Fruit fly (Drosophila melanogaster): ENCODE measurements around the gene vret.
A peak's percentile ranks its signal among the peaks of the same experiment; 100 is the strongest.

vret gene

DNA sequence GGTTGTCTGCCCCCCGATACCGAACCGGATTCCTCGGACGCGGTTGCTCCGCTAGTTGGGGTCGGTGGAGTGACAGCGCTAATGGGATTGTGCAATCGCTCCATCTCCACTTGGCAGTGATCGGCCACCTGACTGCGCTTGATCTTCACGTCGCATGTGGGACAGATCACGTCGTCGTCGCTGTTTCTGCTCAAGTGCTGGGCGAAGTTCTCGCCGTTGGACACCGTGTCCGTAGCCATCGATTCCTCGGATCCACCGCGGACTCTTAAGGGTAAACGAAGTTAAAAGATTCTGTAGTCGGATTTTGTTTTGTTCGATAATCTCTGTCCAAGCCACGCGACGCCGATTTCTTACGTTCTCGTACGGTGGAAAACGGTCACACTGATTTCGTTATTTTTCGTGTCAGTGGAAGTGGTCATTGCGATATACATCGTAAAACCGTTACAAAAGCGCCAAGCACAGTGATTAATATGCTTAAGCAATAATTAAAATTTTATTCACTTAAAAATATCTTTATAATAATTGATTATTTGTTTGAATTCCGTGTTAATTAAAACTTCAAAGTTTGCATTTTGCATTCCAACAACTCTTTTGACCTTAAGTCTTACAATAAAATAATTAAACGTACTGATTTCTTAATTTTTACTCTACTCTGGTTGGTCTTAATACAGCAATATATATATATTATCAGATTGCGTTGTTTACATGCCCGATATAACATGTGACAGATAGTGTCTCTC, 19.2 kb downstream of the vret start, which contains the start of gene RNF220 (continued):
- TF ChIP-seq maf-S (GFP tag; optimal IDR thresholded peaks at IDR 0.05) (no peak), CG4730 (GFP tag; IDR thresholded peaks at IDR 0.05) (no peak), mld (GFP tag; IDR thresholded peaks at IDR 0.05; ENCODE audit: partially characterized antibody) (peak; percentile 58; the same call in 1 of the 3 replicates), yki (optimal IDR thresholded peaks at IDR 0.05) (no peak), Myb (GFP tag; optimal IDR thresholded peaks at IDR 0.05) (peak; percentile 68), trem (tag; optimal IDR thresholded peaks at IDR 0.05) (peak; percentile 8), CG9437 (GFP tag; optimal IDR thresholded peaks at IDR 0.05) (peak; percentile 97), HmgZ (tag; optimal IDR thresholded peaks at IDR 0.05) (no peak), kah (GFP tag; optimal IDR thresholded peaks at IDR 0.05) (no peak), CG3281 (GFP tag; optimal IDR thresholded peaks at IDR 0.05) (no peak), CG17385 (GFP tag; optimal IDR thresholded peaks at IDR 0.05) (peak; percentile 12), CG14667 (GFP tag; IDR thresholded peaks at IDR 0.05) (0 out of 2 replicates have a peak, but pooled peaks have one; percentile 8), unc-4 (GFP tag; IDR thresholded peaks at IDR 0.05; ENCODE audit: partially characterized antibody) (peak; percentile 50), CG9932 (GFP tag; IDR thresholded peaks at IDR 0.05) (peak; percentile 47), slou (GFP tag; optimal IDR thresholded peaks at IDR 0.05) (no peak), fd102C (GFP tag; optimal IDR thresholded peaks at IDR 0.05) (no peak), hbn (GFP tag; IDR thresholded peaks at IDR 0.05; ENCODE audit: partially characterized antibody) (peak; percentile 60), slp2 (GFP tag; optimal IDR thresholded peaks at IDR 0.05) (no peak), grau (tag; optimal IDR thresholded peaks at IDR 0.05) (peak; percentile 33), tgo (GFP tag; IDR thresholded peaks at IDR 0.05) (no peak), chm (GFP tag; IDR thresholded peaks at IDR 0.05) (0 out of 2 replicates have a peak, but pooled peaks have one; percentile 34), cad (GFP tag; optimal IDR thresholded peaks at IDR 0.05) (no peak), CG12744 (GFP tag; optimal IDR thresholded peaks at IDR 0.05) (no peak), CG4617 (GFP tag; optimal IDR thresholded peaks at IDR 0.05; ENCODE audit: borderline replicate concordance) (peak; percentile 5), CG14441 (GFP tag; IDR thresholded peaks at IDR 0.05) (0 out of 2 replicates have a peak, but pooled peaks have one; percentile 4), CG1602 (GFP tag; optimal IDR thresholded peaks at IDR 0.05) (peak; percentile 9), emc (GFP tag; optimal IDR thresholded peaks at IDR 0.05) (no peak), CG3065 (GFP tag; optimal IDR thresholded peaks at IDR 0.05) (no peak), CG13424 (tag; optimal IDR thresholded peaks at IDR 0.05) (no peak), CG11085 (GFP tag; IDR thresholded peaks at IDR 0.05) (no peak), CG15269 (tag; optimal IDR thresholded peaks at IDR 0.05) (peak; percentile 4), CkIIα-i1 (GFP tag; IDR thresholded peaks at IDR 0.05) (no peak), CG9215 (GFP tag; IDR thresholded peaks at IDR 0.05) (0 out of 2 replicates have a peak, but pooled peaks have one; percentile 23), lilli (GFP tag; optimal IDR thresholded peaks at IDR 0.05) (no peak), Med (GFP tag) (peak; percentile 59), CG14965 (GFP tag; optimal IDR thresholded peaks at IDR 0.05; ENCODE audit: borderline replicate concordance) (no peak), Rfx (GFP tag; IDR thresholded peaks at IDR 0.05) (peak; percentile 38; the same call in 1 of the 2 replicates), amos (GFP tag; IDR thresholded peaks at IDR 0.05; ENCODE audit: partially characterized antibody) (peak; percentile 82), fd96Cb (tag; optimal IDR thresholded peaks at IDR 0.05) (no peak), nau (GFP tag; optimal IDR thresholded peaks at IDR 0.05) (no peak), Lhr (GFP tag; optimal IDR thresholded peaks at IDR 0.05) (peak; percentile 2), Dbx (GFP tag; IDR thresholded peaks at IDR 0.05) (peak; percentile 20; the same call in 1 of the 3 replicates), CG6654 (GFP tag; optimal IDR thresholded peaks at IDR 0.05) (no peak), CG7839 (tag; optimal IDR thresholded peaks at IDR 0.05) (peak; percentile 39), Opbp (GFP tag; IDR thresholded peaks at IDR 0.05; ENCODE audit: partially characterized antibody) (peak; percentile 76), disco-r (GFP tag; optimal IDR thresholded peaks at IDR 0.05) (no peak), CG11560 (tag; IDR thresholded peaks at IDR 0.05) (no peak), CG10462 (GFP tag; optimal IDR thresholded peaks at IDR 0.05) (no peak), ERR (GFP tag; optimal IDR thresholded peaks at IDR 0.05) (no peak), dmrt99B (tag; optimal IDR thresholded peaks at IDR 0.05) (peak; percentile 13)

Measured in whole organism, embryonic.